Comparison of ENCODE assay signal across 2 worm cellular contexts in genomic region chrV:7197036-7197435, ce11.
TF ChIP-seq lines count a peak whose summit lies in the region.

No protein-coding gene starts in this region.

TF ChIP-seq in whole organism, L4 larva, 104 proteins besides CTCF, POLR2A, EP300 and RAD21:
- 0 out of 2 replicates have a peak, but pooled peaks have one; percentile 49 for TF ChIP-seq lim-7 (GFP tag; IDR thresholded peaks at IDR 0.05; lab: Robert Waterston, UW)
- TF ChIP-seq R02D3.7 (tag; optimal IDR thresholded peaks at IDR 0.05; lab: Kevin White, UChicago), result no peak
- no peak for TF ChIP-seq aly-2 (tag; optimal IDR thresholded peaks at IDR 0.05; lab: Kevin White, UChicago)
- 0 out of 2 replicates have a peak, but pooled peaks have one; percentile 20 for TF ChIP-seq nhr-42 (GFP tag; IDR thresholded peaks at IDR 0.05; lab: Robert Waterston, UW)

TF ChIP-seq in whole organism, young adult, 124 proteins besides CTCF, POLR2A, EP300 and RAD21:
- TF ChIP-seq zim-3 (tag; optimal IDR thresholded peaks at IDR 0.05; lab: Kevin White, UChicago), result no peak
- TF ChIP-seq nhr-179 (tag; optimal IDR thresholded peaks at IDR 0.05; lab: Kevin White, UChicago), result no peak
- no peak for TF ChIP-seq ceh-79 (tag; optimal IDR thresholded peaks at IDR 0.05; lab: Kevin White, UChicago)
- TF ChIP-seq ceh-40 (GFP tag; IDR thresholded peaks at IDR 0.05; lab: Robert Waterston, UW), result 0 out of 2 replicates have a peak, but pooled peaks have one; percentile 3
- peak; percentile 16 for TF ChIP-seq F49E8.2 (tag; optimal IDR thresholded peaks at IDR 0.05; lab: Kevin White, UChicago; ENCODE audit: insufficient read depth)
- no peak for TF ChIP-seq hmg-20 (GFP tag; IDR thresholded peaks at IDR 0.05; lab: Robert Waterston, UW)
- peak; percentile 91 for TF ChIP-seq madf-3 (GFP tag; IDR thresholded peaks at IDR 0.05; lab: Robert Waterston, UW)
- no peak for TF ChIP-seq Y95B8A.8 (GFP tag; IDR thresholded peaks at IDR 0.05; lab: Robert Waterston, UW)
- TF ChIP-seq rcor-1 (GFP tag; IDR thresholded peaks at IDR 0.05; lab: Robert Waterston, UW), result 0 out of 2 replicates have a peak, but pooled peaks have one; percentile 39
- no peak for TF ChIP-seq rec-8 (tag; optimal IDR thresholded peaks at IDR 0.05; lab: Kevin White, UChicago)
- no peak for TF ChIP-seq snpc-4 (GFP tag; optimal IDR thresholded peaks at IDR 0.05; lab: Kevin White, UChicago)
- no peak for TF ChIP-seq snpc-4 (tag; optimal IDR thresholded peaks at IDR 0.05; lab: Kevin White, UChicago)
- TF ChIP-seq lin-26 (GFP tag; IDR thresholded peaks at IDR 0.05; lab: Robert Waterston, UW), result peak; percentile 49; the same call in 1 of the 2 replicates
- TF ChIP-seq tbp1 (GFP tag; optimal IDR thresholded peaks at IDR 0.05; lab: Kevin White, UChicago), result peak; percentile 3
- no peak for TF ChIP-seq C17E4.6 (GFP tag; IDR thresholded peaks at IDR 0.05; lab: Robert Waterston, UW)
- TF ChIP-seq ekl-4 (GFP tag; IDR thresholded peaks at IDR 0.05; lab: Robert Waterston, UW), result peak; percentile 57; the same call in 1 of the 2 replicates
- TF ChIP-seq ztf-18 (tag; optimal IDR thresholded peaks at IDR 0.05; lab: Kevin White, UChicago), result no peak
- TF ChIP-seq Y53G8AR.9 (GFP tag; conservative IDR thresholded peaks at IDR 0.05; lab: Robert Waterston, UW), result 0 out of 2 replicates have a peak, but pooled peaks have one; percentile 58
- 0 out of 2 replicates have a peak, but pooled peaks have one; percentile 52 for TF ChIP-seq ceh-58 (GFP tag; IDR thresholded peaks at IDR 0.05; lab: Robert Waterston, UW)
- TF ChIP-seq K12H6.12 (tag; optimal IDR thresholded peaks at IDR 0.05; lab: Kevin White, UChicago), result no peak
- peak; percentile 55 for TF ChIP-seq madf-6 (GFP tag; IDR thresholded peaks at IDR 0.05; lab: Robert Waterston, UW)
- TF ChIP-seq nfya-1 (tag; optimal IDR thresholded peaks at IDR 0.05; lab: Kevin White, UChicago; ENCODE audit: borderline replicate concordance, insufficient read depth), result no peak
- no peak for TF ChIP-seq Y67H2A.10 (GFP tag; conservative IDR thresholded peaks at IDR 0.05; lab: Robert Waterston, UW)

Comparison
In these comparisons a context has a peak if more than half of its experiments do, and no peak if none do; other contexts are left out.
1. Of the 7 proteins assayed by ChIP-seq in both whole organism, young adult and whole organism, L4 larva: peak only in whole organism, young adult: F49E8.2; only in whole organism, L4 larva: none; in both: none; in neither: 6.